Worm (Caenorhabditis elegans) whole organism, mixed stage, embryonic: Measurements from ENCODE around the gene C14B4.2.
A peak's percentile ranks its signal among the peaks of the same experiment; 100 is the strongest.

Experiments used
- M03D4.4 ChIP-seq: sonication (generic microtip); optimal IDR thresholded peaks from 2 replicates; lab custom pipeline; 2017; ENCODE audit warnings: mild to moderate bottlenecking, missing genetic modification characterization, missing compliant biosample characterization
- bed-3 ChIP-seq: fragments of 200-800 bp; sonication (Bioruptor generic); optimal IDR thresholded peaks from 3 replicates; lab custom pipeline; 2018; ENCODE audit warnings: mild to moderate bottlenecking, missing genetic modification characterization, moderate library complexity, missing compliant biosample characterization
- blmp-1 ChIP-seq: fragments of 150-350 bp; optimal IDR thresholded peaks from 2 replicates; lab custom pipeline; 2014; ENCODE audit warnings: missing biosample characterization, missing genetic modification characterization
- ceh-39 ChIP-seq: fragments of 150-350 bp; optimal IDR thresholded peaks from 2 replicates; lab custom pipeline; 2014; ENCODE audit warnings: missing biosample characterization, missing genetic modification characterization
- ceh-83 ChIP-seq: fragments of 200-800 bp; sonication (Bioruptor generic); optimal IDR thresholded peaks from 2 replicates; lab custom pipeline; 2018; ENCODE audit warnings: mild to moderate bottlenecking, missing genetic modification characterization, missing compliant biosample characterization
- ces-1 ChIP-seq: fragments of 150-350 bp; optimal IDR thresholded peaks from 2 replicates; lab custom pipeline; 2014; ENCODE audit warnings: missing biosample characterization, missing genetic modification reagents, missing genetic modification characterization
- cnd-1 ChIP-seq: fragments of 200-800 bp; sonication (Bioruptor generic); optimal IDR thresholded peaks from 2 replicates; lab custom pipeline; 2018; ENCODE audit warnings: mild to moderate bottlenecking, missing genetic modification characterization, missing compliant biosample characterization
- elt-1 ChIP-seq: sonication (generic microtip); optimal IDR thresholded peaks from 2 replicates; lab custom pipeline; 2017; ENCODE audit warnings: missing genetic modification characterization, mild to moderate bottlenecking, missing compliant biosample characterization, antibody characterized with exemption, moderate library complexity, borderline replicate concordance; ENCODE audit not compliant: insufficient read depth
- elt-3 ChIP-seq: fragments of 150-350 bp; optimal IDR thresholded peaks from 2 replicates; lab custom pipeline; 2014; ENCODE audit warnings: missing biosample characterization, missing genetic modification characterization
- flh-1 ChIP-seq: fragments of 200-800 bp; sonication (Bioruptor generic); optimal IDR thresholded peaks from 2 replicates; lab custom pipeline; 2018; ENCODE audit warnings: mild to moderate bottlenecking, missing genetic modification characterization, moderate library complexity, missing compliant biosample characterization
- ham-2 ChIP-seq: fragments of 200-800 bp; sonication (Bioruptor generic); optimal IDR thresholded peaks from 2 replicates; lab custom pipeline; 2018; ENCODE audit warnings: mild to moderate bottlenecking, missing genetic modification characterization, missing compliant biosample characterization
- hlh-1 ChIP-seq: fragments of 150-350 bp; optimal IDR thresholded peaks from 2 replicates; lab custom pipeline; 2014; ENCODE audit warnings: missing biosample characterization, missing genetic modification reagents, missing genetic modification characterization
- lin-13 ChIP-seq: fragments of 150-350 bp; optimal IDR thresholded peaks from 2 replicates; lab custom pipeline; 2014; ENCODE audit warnings: missing biosample characterization, missing genetic modification characterization
- lin-32 ChIP-seq: fragments of 200-800 bp; sonication (Bioruptor generic); optimal IDR thresholded peaks from 2 replicates; lab custom pipeline; 2018; ENCODE audit warnings: mild to moderate bottlenecking, missing genetic modification characterization, missing compliant biosample characterization
- lsy-2 ChIP-seq: fragments of 150-350 bp; optimal IDR thresholded peaks from 2 replicates; lab custom pipeline; 2014; ENCODE audit warnings: missing biosample characterization, missing genetic modification characterization
- mab-5 ChIP-seq: fragments of 150-350 bp; optimal IDR thresholded peaks from 2 replicates; lab custom pipeline; 2014; ENCODE audit warnings: missing biosample characterization, missing genetic modification characterization
- mep-1 ChIP-seq: fragments of 150-350 bp; optimal IDR thresholded peaks from 2 replicates; lab custom pipeline; 2017; ENCODE audit warnings: missing biosample characterization, missing genetic modification reagents, missing genetic modification characterization, inconsistent platforms
- mls-2 ChIP-seq: sonication (generic microtip); optimal IDR thresholded peaks from 2 replicates; lab custom pipeline; 2016; ENCODE audit warnings: mild to moderate bottlenecking, missing genetic modification characterization, moderate library complexity, missing compliant biosample characterization
- nhr-12 ChIP-seq: fragments of 150-350 bp; optimal IDR thresholded peaks from 2 replicates; lab custom pipeline; 2014; ENCODE audit warnings: missing biosample characterization, missing genetic modification characterization
- nhr-2 ChIP-seq: fragments of 150-350 bp; optimal IDR thresholded peaks from 2 replicates; lab custom pipeline; 2014; ENCODE audit warnings: missing biosample characterization, missing genetic modification characterization
- nhr-237 ChIP-seq: fragments of 150-350 bp; optimal IDR thresholded peaks from 2 replicates; lab custom pipeline; 2014; ENCODE audit warnings: missing biosample characterization, missing genetic modification characterization
- nhr-28 ChIP-seq: fragments of 150-350 bp; optimal IDR thresholded peaks from 2 replicates; lab custom pipeline; 2014; ENCODE audit warnings: missing biosample characterization, missing genetic modification characterization
- nhr-76 ChIP-seq: sonication (generic microtip); optimal IDR thresholded peaks from 2 replicates; lab custom pipeline; 2017; ENCODE audit warnings: missing biosample characterization, missing genetic modification characterization
- pha-4 ChIP-seq: fragments of 150-350 bp; optimal IDR thresholded peaks from 2 replicates; lab custom pipeline; 2018; ENCODE audit warnings: missing biosample characterization, missing genetic modification reagents, missing genetic modification characterization
- sem-2 ChIP-seq: fragments of 200-800 bp; sonication (Bioruptor generic); optimal IDR thresholded peaks from 2 replicates; lab custom pipeline; 2018; ENCODE audit warnings: mild to moderate bottlenecking, missing genetic modification characterization, missing compliant biosample characterization
- snpc-4 ChIP-seq: fragments of 150-350 bp; optimal IDR thresholded peaks from 2 replicates; lab custom pipeline; 2014; ENCODE audit warnings: missing biosample characterization, missing genetic modification characterization
- sptf-1 ChIP-seq: sonication (generic microtip); optimal IDR thresholded peaks from 2 replicates; lab custom pipeline; 2017; ENCODE audit warnings: mild to moderate bottlenecking, missing genetic modification characterization, moderate library complexity, missing compliant biosample characterization
- tbx-8 ChIP-seq: fragments of 200-800 bp; sonication (Bioruptor generic); optimal IDR thresholded peaks from 2 replicates; lab custom pipeline; 2018; ENCODE audit warnings: mild to moderate bottlenecking, missing genetic modification characterization, moderate library complexity, missing compliant biosample characterization
- unc-120 ChIP-seq: sonication (generic microtip); optimal IDR thresholded peaks from 2 replicates; lab custom pipeline; 2017; ENCODE audit warnings: missing genetic modification characterization, missing compliant biosample characterization; ENCODE audit not compliant: poor library complexity, severe bottlenecking
- unc-39 ChIP-seq: fragments of 150-350 bp; optimal IDR thresholded peaks from 2 replicates; lab custom pipeline; 2014; ENCODE audit warnings: missing biosample characterization, missing genetic modification characterization
- unc-62 ChIP-seq: fragments of 150-350 bp; optimal IDR thresholded peaks from 2 replicates; lab custom pipeline; 2014; ENCODE audit warnings: missing biosample characterization, missing genetic modification reagents, missing genetic modification characterization
- zip-8 ChIP-seq: fragments of 150-350 bp; optimal IDR thresholded peaks from 2 replicates; lab custom pipeline; 2014; ENCODE audit warnings: missing biosample characterization, missing genetic modification characterization
- ztf-11 ChIP-seq: fragments of 150-350 bp; optimal IDR thresholded peaks from 2 replicates; lab custom pipeline; 2014; ENCODE audit warnings: missing biosample characterization, missing genetic modification characterization

C14B4.2 gene

DNA sequence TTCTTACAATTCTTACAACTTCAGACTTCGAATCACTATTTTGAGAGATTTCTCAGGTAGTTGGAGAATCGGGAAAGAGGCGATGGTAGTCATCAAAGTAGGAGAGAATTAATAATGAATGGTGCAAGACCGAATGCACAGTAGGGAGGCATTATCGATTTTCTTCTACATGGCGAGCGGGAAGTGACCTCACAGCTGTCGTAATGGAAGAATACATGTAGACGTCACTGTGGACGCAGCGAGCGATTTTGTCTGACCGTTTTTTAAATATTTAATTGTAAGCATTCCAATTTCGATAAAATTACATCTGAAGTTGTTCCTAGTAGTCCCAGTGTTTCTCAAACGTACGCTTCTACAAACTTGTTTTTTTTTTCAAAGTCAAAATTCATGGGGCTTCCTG is 52.9 kb downstream of the C14B4.2 start, which contains the start of gene F55C9.11:
F55C9.11 (minus strand) TSS at position 101 of the 400 bp plus-strand sequence.
- TF ChIP-seq mls-2 (tag; lab: Kevin White, UChicago) = no peak
- TF ChIP-seq ztf-11 (tag; lab: Kevin White, UChicago) = no peak
- no peak for TF ChIP-seq elt-1 (tag; lab: Kevin White, UChicago)
- TF ChIP-seq ceh-39 (tag; lab: Kevin White, UChicago) = no peak
- TF ChIP-seq mep-1 = no peak
- TF ChIP-seq ces-1 (GFP tag; lab: Kevin White, UChicago) = no peak
- TF ChIP-seq, all 35 proteins: peak for 0

DNA sequence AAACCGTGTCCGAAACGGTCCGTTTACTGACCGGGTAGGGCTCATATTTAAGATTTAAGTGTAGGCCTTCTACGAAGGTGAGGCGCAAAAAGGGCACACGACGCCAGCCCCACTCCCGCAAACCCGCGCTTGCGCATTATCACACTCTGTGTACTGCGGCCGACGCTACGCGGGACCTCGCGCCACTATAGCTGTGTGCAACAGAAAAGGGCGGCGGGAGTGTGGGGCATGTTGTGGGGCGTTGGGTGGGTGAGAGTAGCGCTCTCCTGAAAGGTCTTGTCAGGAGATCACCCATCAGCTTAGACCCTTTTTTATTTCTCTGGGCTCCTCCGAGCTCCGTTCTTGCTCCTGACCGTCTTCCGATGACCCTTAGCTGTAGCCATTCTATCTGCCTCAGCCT is 54.3 kb downstream of the C14B4.2 start:
- TF ChIP-seq nhr-2 (tag; lab: Kevin White, UChicago) (no peak), tbx-8 (GFP tag; lab: Kevin White, UChicago) (no peak), mep-1 (no peak), nhr-12 (tag; lab: Kevin White, UChicago) (no peak), pha-4 (tag; lab: Kevin White, UChicago) (no peak), ceh-83 (GFP tag; lab: Kevin White, UChicago) (no peak), cnd-1 (tag; lab: Kevin White, UChicago) (no peak), ham-2 (GFP tag; lab: Kevin White, UChicago) (no peak), mls-2 (tag; lab: Kevin White, UChicago) (no peak), sem-2 (GFP tag; lab: Kevin White, UChicago) (no peak), unc-120 (no peak), M03D4.4 (tag; lab: Kevin White, UChicago) (no peak)

DNA sequence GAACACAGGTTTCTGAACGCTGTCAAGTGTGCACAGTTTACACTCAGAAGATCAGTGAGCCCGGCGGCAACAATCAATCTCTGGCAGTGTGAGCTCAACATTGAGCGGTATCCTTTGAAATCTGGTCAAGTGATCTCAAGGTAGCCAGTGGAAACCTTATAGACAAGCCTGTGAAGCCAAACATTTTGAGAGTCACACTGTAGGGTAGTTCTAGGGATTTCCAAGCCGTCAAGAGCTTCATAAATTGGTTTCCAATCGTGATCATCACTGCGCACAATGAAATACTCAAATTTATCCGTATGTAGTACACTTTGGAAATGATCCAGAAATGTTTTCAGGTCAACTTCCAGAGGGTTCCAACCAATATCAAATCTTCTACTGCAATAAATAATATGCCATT is 55.6 kb downstream of the C14B4.2 start, which contains the start of gene F55C9.15:
F55C9.15 (minus strand) TSS at position 101 of the 400 bp plus-strand sequence.
- TF ChIP-seq nhr-237 (tag; lab: Kevin White, UChicago) = no peak
- TF ChIP-seq ztf-11 (tag; lab: Kevin White, UChicago) = no peak
- no peak for TF ChIP-seq lsy-2 (tag; lab: Kevin White, UChicago)
- no peak for TF ChIP-seq lin-32 (GFP tag; lab: Kevin White, UChicago)
- TF ChIP-seq mab-5 = no peak
- TF ChIP-seq mep-1 = no peak
- no peak for TF ChIP-seq nhr-76 (tag; lab: Kevin White, UChicago)
- no peak for TF ChIP-seq ham-2 (GFP tag; lab: Kevin White, UChicago)
- no peak for TF ChIP-seq sem-2 (GFP tag; lab: Kevin White, UChicago)
- TF ChIP-seq unc-62 (GFP tag; lab: Kevin White, UChicago) = no peak
- no peak for TF ChIP-seq blmp-1 (tag; lab: Kevin White, UChicago)
- no peak for TF ChIP-seq nhr-28 (tag; lab: Kevin White, UChicago)
- no peak for TF ChIP-seq sptf-1 (tag; lab: Kevin White, UChicago)
- TF ChIP-seq ceh-39 (tag; lab: Kevin White, UChicago) = no peak
- no peak for TF ChIP-seq lin-13 (tag; lab: Kevin White, UChicago)
- TF ChIP-seq elt-3 = no peak

DNA sequence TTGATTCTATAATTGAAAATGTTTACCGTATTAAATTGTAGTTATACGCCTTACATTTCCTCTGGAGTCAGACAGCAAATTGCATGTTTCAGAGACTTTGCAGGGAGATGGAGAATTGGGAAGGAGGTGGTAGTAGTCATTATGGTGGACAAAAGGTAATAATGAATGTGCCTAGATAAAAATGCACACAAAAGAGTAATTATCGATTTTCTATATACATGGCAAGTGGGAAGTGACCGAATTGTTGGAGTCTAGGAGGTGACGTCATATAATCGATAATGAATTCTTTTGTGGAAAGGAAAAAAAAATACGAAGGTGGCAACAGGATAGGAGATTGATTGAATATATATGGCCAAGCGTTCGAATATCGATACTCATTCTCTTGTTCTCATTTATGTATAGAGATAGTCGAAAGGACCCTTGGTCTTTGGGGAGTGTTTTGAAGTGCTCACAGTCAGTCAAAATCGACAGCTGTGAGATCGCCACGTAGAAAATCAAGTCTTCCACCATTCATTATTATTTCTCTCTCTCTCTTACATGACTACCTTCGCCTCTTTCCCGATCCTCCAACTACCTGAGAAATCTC is 58.8 kb downstream of the C14B4.2 start, which contains the start of the genes fbxb-63 and fbxb-61:
fbxb-63 (minus strand) TSS at position 142 of the 586 bp plus-strand sequence.
fbxb-61 (plus strand) TSS at position 536 of the 586 bp plus-strand sequence.
- no peak for TF ChIP-seq lin-32 (GFP tag; lab: Kevin White, UChicago)
- peak; percentile 53 for TF ChIP-seq ceh-39 (tag; lab: Kevin White, UChicago)
- TF ChIP-seq mls-2 (tag; lab: Kevin White, UChicago) = no peak
- no peak for TF ChIP-seq cnd-1 (tag; lab: Kevin White, UChicago)
- TF ChIP-seq, all 35 proteins: peak for 1

DNA sequence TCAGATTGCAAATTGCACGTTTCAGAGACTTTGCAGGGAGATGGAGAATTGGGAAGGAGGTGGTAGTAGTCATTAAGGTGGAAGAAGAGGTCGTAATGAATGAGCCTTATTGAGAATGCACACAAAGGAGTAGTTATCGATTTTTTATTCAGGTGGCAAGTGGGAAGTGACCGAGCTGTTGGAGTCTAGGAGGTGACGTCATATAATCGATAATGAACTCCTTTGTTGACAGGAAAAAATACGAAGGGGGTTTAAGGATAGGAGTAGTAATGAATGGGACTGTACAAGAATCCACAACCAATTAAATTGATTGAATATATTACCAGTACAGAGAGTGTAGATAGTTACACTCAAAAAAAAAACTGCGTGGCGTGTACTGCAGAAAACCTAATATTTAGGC is 60.5 kb downstream of the C14B4.2 start, which contains the start of gene fbxb-62:
fbxb-62 (minus strand) TSS at position 101 of the 400 bp plus-strand sequence.
- peak; percentile 11 for TF ChIP-seq zip-8 (tag; lab: Kevin White, UChicago)
- no peak for TF ChIP-seq ztf-11 (tag; lab: Kevin White, UChicago)

DNA sequence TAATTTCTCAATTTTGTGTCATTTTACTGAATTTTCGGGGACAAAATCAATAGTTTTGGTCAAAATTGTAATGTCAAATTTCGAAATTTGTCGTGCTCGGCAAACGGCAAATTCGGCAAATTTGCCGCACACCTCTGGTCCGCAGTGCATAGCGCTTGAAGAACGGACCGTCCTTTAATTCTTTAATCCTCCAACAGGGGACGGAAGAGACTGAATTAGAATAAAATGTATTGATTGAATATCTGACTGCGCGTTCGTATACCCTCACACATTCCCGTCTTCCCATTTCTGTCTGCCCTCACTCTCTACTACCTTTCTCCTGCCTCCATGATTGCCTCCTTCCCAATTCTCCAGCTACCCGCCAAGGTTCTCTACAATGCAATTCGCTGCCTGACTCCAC is 63.2 kb downstream of the C14B4.2 start, which contains the start of gene F55C9.14:
F55C9.14 (plus strand) TSS at position 301 of the 400 bp plus-strand sequence.
- TF ChIP-seq ztf-11 (tag; lab: Kevin White, UChicago) = no peak
- TF ChIP-seq sem-2 (GFP tag; lab: Kevin White, UChicago) = no peak
- TF ChIP-seq unc-62 (GFP tag; lab: Kevin White, UChicago) = no peak
- no peak for TF ChIP-seq blmp-1 (tag; lab: Kevin White, UChicago)
- TF ChIP-seq nhr-2 (tag; lab: Kevin White, UChicago) = no peak
- TF ChIP-seq snpc-4 (tag; lab: Kevin White, UChicago) = no peak
- TF ChIP-seq tbx-8 (GFP tag; lab: Kevin White, UChicago) = no peak
- TF ChIP-seq pha-4 (tag; lab: Kevin White, UChicago) = no peak
- TF ChIP-seq ceh-83 (GFP tag; lab: Kevin White, UChicago) = no peak
- no peak for TF ChIP-seq bed-3
- no peak for TF ChIP-seq hlh-1
- no peak for TF ChIP-seq unc-39 (tag; lab: Kevin White, UChicago)
- no peak for TF ChIP-seq flh-1
- TF ChIP-seq, all 35 proteins: peak for 0
